Worm (Caenorhabditis elegans): ENCODE measurements around the gene Y57G11C.38.

Y57G11C.38 gene

ce11 chrIV:14838095-14838494 is 24.2 kb upstream of the Y57G11C.38 start (continued):
- peak; percentile 38 to 68 (median 56) for TF ChIP-seq ceh-82 (tag; optimal IDR thresholded peaks at IDR 0.05)
- TF ChIP-seq rnt-1 (tag; optimal IDR thresholded peaks at IDR 0.05) = peak; percentile 82
- no peak for TF ChIP-seq nhr-28 (tag; optimal IDR thresholded peaks at IDR 0.05)
- TF ChIP-seq isw-1 (GFP tag; IDR thresholded peaks at IDR 0.05) = peak; percentile 32; the same call in 1 of the 2 replicates
- TF ChIP-seq tbx-2 (tag; optimal IDR thresholded peaks at IDR 0.05) = peak; percentile 82
- TF ChIP-seq efl-1 (optimal IDR thresholded peaks at IDR 0.05) = peak; percentile 73 to 78
- TF ChIP-seq efl-1 (GFP tag; optimal IDR thresholded peaks at IDR 0.05 in 1 of 2) = peak; percentile 39 to 93
- peak; percentile 55 for TF ChIP-seq nhr-77 (tag; optimal IDR thresholded peaks at IDR 0.05)
- TF ChIP-seq ama-1 (optimal IDR thresholded peaks at IDR 0.05) = no peak
- peak; percentile 60 for TF ChIP-seq ceh-88 (GFP tag; IDR thresholded peaks at IDR 0.05)
- no peak for TF ChIP-seq fkh-10 (GFP tag; optimal IDR thresholded peaks at IDR 0.05)
- TF ChIP-seq zip-4 (GFP tag; optimal IDR thresholded peaks at IDR 0.05) = peak; percentile 58
- peak; percentile 75 for TF ChIP-seq C16A3.4 (tag; optimal IDR thresholded peaks at IDR 0.05)
- peak; percentile 93 for TF ChIP-seq nhr-90 (tag; optimal IDR thresholded peaks at IDR 0.05; ENCODE audit: poor library complexity)
- peak; percentile 67 for TF ChIP-seq jun-1 (tag; optimal IDR thresholded peaks at IDR 0.05)
- TF ChIP-seq zag-1 (tag; optimal IDR thresholded peaks at IDR 0.05) = peak; percentile 49
- TF ChIP-seq elt-2 (tag; optimal IDR thresholded peaks at IDR 0.05) = peak; percentile 40
- TF ChIP-seq egl-13 (tag; optimal IDR thresholded peaks at IDR 0.05) = no peak
- peak; percentile 81 for TF ChIP-seq aly-2 (tag; optimal IDR thresholded peaks at IDR 0.05)
- no peak for TF ChIP-seq ceh-8 (GFP tag; optimal IDR thresholded peaks at IDR 0.05)
- TF ChIP-seq ets-5 (GFP tag; IDR thresholded peaks at IDR 0.05) = no peak
- TF ChIP-seq irx-1 (tag; optimal IDR thresholded peaks at IDR 0.05) = peak; percentile 84
- TF ChIP-seq pqm-1 (tag; optimal IDR thresholded peaks at IDR 0.05) = no peak
- TF ChIP-seq C04F5.9 (tag; optimal IDR thresholded peaks at IDR 0.05) = peak; percentile 40
- TF ChIP-seq lin-39 (tag; optimal IDR thresholded peaks at IDR 0.05) = peak; percentile 79
- peak; percentile 54 to 83 for TF ChIP-seq lin-35 (GFP tag; optimal IDR thresholded peaks at IDR 0.05)
- TF ChIP-seq sox-4 (tag; optimal IDR thresholded peaks at IDR 0.05) = no peak
- no peak for TF ChIP-seq vab-15 (tag; optimal IDR thresholded peaks at IDR 0.05)
- TF ChIP-seq C34B4.2 (tag; optimal IDR thresholded peaks at IDR 0.05) = no peak
- TF ChIP-seq swsn-7 (tag; optimal IDR thresholded peaks at IDR 0.05) = peak; percentile 92
- TF ChIP-seq ztf-11 (tag; optimal IDR thresholded peaks at IDR 0.05) = peak in 1 of 2 experiments; percentile 85
- TF ChIP-seq ceh-63 (GFP tag; optimal IDR thresholded peaks at IDR 0.05) = no peak
- TF ChIP-seq nhr-71 (tag; optimal IDR thresholded peaks at IDR 0.05) = peak; percentile 93
- TF ChIP-seq dpl-1 (GFP tag; optimal IDR thresholded peaks at IDR 0.05) = peak; percentile 60 to 61 (median 60)
- peak; percentile 75 for TF ChIP-seq xbp-1 (tag; optimal IDR thresholded peaks at IDR 0.05)
- peak; percentile 55 for TF ChIP-seq snpc-4 (tag; optimal IDR thresholded peaks at IDR 0.05)
- no peak for TF ChIP-seq nhr-11 (tag; optimal IDR thresholded peaks at IDR 0.05)
- TF ChIP-seq nhr-20 (tag; optimal IDR thresholded peaks at IDR 0.05) = peak; percentile 88
- no peak for TF ChIP-seq egl-27 (tag; optimal IDR thresholded peaks at IDR 0.05)
- TF ChIP-seq F16B12.6 (tag; optimal IDR thresholded peaks at IDR 0.05) = no peak
- TF ChIP-seq ceh-90 (tag; optimal IDR thresholded peaks at IDR 0.05) = peak; percentile 32
- TF ChIP-seq skn-1 (tag; optimal IDR thresholded peaks at IDR 0.05) = peak; percentile 43
- TF ChIP-seq fos-1 (tag; optimal IDR thresholded peaks at IDR 0.05) = peak; percentile 64
- TF ChIP-seq mdl-1 (tag; optimal IDR thresholded peaks at IDR 0.05) = peak in 1 of 2 experiments; percentile 40
- TF ChIP-seq hpl-2 (GFP tag; optimal IDR thresholded peaks at IDR 0.05) = peak; percentile 51
- peak; percentile 58 for TF ChIP-seq fkh-4 (tag; optimal IDR thresholded peaks at IDR 0.05; ENCODE audit: borderline replicate concordance)
- peak; percentile 1 for TF ChIP-seq hlh-4 (tag; optimal IDR thresholded peaks at IDR 0.05)
- no peak for TF ChIP-seq ces-1 (GFP tag; optimal IDR thresholded peaks at IDR 0.05)
